Fruit fly (Drosophila melanogaster): Measurements from ENCODE around the gene sqz.

sqz gene

DNA sequence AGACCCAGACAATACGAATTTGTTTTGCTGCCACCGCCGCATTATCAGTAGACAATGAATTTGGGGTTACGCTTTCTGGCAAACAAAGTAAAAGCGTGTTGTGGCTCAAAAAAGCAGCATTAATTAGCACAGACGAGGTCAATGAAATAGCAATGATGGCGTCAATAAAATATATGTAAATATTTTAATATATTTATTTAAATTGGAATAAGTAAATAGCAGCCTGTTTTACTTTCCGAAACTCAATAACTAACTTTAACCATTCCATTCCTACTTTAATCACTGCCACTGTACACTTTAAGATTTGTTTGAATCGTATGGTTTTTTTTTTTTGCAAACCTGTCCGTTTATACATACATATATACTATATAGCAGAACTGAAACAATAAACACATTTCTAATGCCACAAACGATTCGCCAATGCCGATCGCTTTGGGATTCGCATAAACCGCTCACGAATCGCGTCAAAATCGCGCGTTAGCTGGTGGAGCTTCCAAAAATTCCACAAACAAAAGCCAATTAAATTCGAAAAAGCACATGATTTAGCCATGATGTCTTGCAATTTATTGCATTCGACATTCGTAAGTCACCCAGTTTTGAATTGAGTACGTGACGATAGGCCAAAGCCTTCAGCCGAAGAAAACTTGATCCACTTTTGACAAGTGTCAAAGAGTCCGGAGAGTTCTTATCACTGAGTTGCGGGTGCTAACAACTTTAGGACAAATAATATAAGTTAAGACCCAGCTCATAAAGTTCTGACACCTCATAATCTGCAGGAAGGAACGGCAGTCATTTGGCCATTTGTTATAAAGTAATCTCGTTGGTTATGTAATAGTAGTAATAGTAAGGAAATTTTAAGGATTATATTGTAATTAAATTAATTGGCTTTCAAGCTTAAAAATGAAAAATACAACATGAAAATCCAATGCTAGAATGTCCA is 11.9 kb upstream of the sqz start (continued):
- TF ChIP-seq Awh (GFP tag; IDR thresholded peaks at IDR 0.05), result no peak
- TF ChIP-seq NFAT (GFP tag; IDR thresholded peaks at IDR 0.05), result peak; percentile 55; the same call in 1 of the 2 replicates
- TF ChIP-seq wdn (GFP tag; IDR thresholded peaks at IDR 0.05), result 0 out of 2 replicates have a peak, but pooled peaks have one; percentile 10
- no peak for TF ChIP-seq disco-r (GFP tag; optimal IDR thresholded peaks at IDR 0.05)
- no peak for TF ChIP-seq CTCF (GFP tag; optimal IDR thresholded peaks at IDR 0.05)
- TF ChIP-seq lilli (GFP tag; optimal IDR thresholded peaks at IDR 0.05), result no peak
- TF ChIP-seq emc (GFP tag; optimal IDR thresholded peaks at IDR 0.05), result no peak
- TF ChIP-seq CG7357 (GFP tag; IDR thresholded peaks at IDR 0.05), result 0 out of 3 replicates have a peak, but pooled peaks have one; percentile 36
- TF ChIP-seq CG16779 (GFP tag; IDR thresholded peaks at IDR 0.05), result no peak
- TF ChIP-seq CG9797 (GFP tag; optimal IDR thresholded peaks at IDR 0.05), result no peak
- no peak for TF ChIP-seq Dip2 (GFP tag; IDR thresholded peaks at IDR 0.05)
- TF ChIP-seq Meics (GFP tag; optimal IDR thresholded peaks at IDR 0.05), result peak; percentile 38

DNA sequence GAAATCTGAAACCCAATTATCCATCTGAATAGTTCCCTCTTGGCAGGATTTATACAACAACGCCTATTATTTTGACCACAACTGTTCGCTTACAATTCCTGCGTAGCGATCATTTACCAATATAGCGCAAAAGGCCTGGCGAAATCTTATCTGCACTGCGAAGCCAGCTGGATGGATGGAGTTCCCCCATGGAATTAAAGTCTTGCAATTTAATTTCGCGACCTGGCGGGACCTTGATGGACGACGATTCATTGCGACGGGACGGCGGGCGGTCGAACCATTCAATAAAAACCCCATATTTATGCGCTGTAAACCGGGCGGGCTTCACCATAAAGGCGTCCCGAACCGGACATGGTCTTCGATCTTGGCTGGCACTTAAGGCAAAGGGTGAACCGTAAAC is 11.2 kb upstream of the sqz start:
- TF ChIP-seq nom (GFP tag; optimal IDR thresholded peaks at IDR 0.05) (peak; percentile 10), ap (GFP tag; IDR thresholded peaks at IDR 0.05) (0 out of 2 replicates have a peak, but pooled peaks have one; percentile 7), Drgx (GFP tag; IDR thresholded peaks at IDR 0.05) (0 out of 2 replicates have a peak, but pooled peaks have one; percentile 9), ara (GFP tag; IDR thresholded peaks at IDR 0.05) (0 out of 2 replicates have a peak, but pooled peaks have one; percentile 8), gem (tag; optimal IDR thresholded peaks at IDR 0.05) (no peak)

DNA sequence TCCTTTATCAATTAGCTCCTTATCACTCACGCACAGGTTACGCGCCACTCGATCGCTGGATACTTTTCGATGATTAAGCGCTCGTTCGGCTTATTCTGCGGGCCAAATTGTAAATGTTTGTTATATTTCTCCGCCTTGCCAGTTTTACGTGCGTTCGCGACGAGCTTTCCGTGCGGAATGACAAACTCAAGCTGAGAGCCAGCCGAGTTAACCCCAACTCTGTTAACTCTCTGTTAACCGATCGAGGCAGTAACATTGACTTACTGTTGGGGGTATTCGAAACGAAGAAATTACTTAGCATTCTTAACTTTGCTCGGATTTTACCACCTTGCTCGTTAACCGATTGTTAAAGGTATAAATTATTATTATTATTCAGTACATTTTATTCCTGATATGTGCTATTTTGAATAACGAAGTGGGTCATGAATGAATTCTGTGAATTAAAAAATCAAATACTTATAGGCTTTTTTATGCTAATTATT is 10.5 kb upstream of the sqz start, which contains the start of gene CG5835:
Gene CG5835 (minus strand): TSS at position 185 of the 482 bp plus-strand sequence.
- peak; percentile 53; the same call in 1 of the 2 replicates for TF ChIP-seq Bgb (GFP tag; IDR thresholded peaks at IDR 0.05; ENCODE audit: partially characterized antibody)
- TF ChIP-seq CG4404 (GFP tag; IDR thresholded peaks at IDR 0.05), result no peak
- no peak; the same call in 2 of the 3 replicates for TF ChIP-seq HLH4C (GFP tag; IDR thresholded peaks at IDR 0.05; ENCODE audit: partially characterized antibody)
- no peak for TF ChIP-seq dm (GFP tag; optimal IDR thresholded peaks at IDR 0.05)
- no peak for TF ChIP-seq CG11723 (GFP tag; optimal IDR thresholded peaks at IDR 0.05)
- TF ChIP-seq CG18011 (GFP tag; optimal IDR thresholded peaks at IDR 0.05), result no peak
- TF ChIP-seq D19A (tag; optimal IDR thresholded peaks at IDR 0.05), result no peak
- peak; percentile 72 for TF ChIP-seq ci (GFP tag; IDR thresholded peaks at IDR 0.05)
- no peak for TF ChIP-seq Dip2 (GFP tag; IDR thresholded peaks at IDR 0.05)
- peak; percentile 20 for TF ChIP-seq CG12071 (GFP tag; optimal IDR thresholded peaks at IDR 0.05)
- TF ChIP-seq CG34224 (GFP tag; IDR thresholded peaks at IDR 0.05; ENCODE audit: partially characterized antibody), result no peak
- TF ChIP-seq tna (GFP tag; IDR thresholded peaks at IDR 0.05; ENCODE audit: partially characterized antibody), result no peak
- no peak for TF ChIP-seq E2f1 (GFP tag; IDR thresholded peaks at IDR 0.05)
- peak; percentile 18 for TF ChIP-seq CG18262 (tag; optimal IDR thresholded peaks at IDR 0.05)
- no peak for TF ChIP-seq pho (GFP tag; optimal IDR thresholded peaks at IDR 0.05)
- no peak for TF ChIP-seq H15 (GFP tag; IDR thresholded peaks at IDR 0.05)
- peak; percentile 11 for TF ChIP-seq pzg (GFP tag; optimal IDR thresholded peaks at IDR 0.05)
- TF ChIP-seq B-H2 (GFP tag; optimal IDR thresholded peaks at IDR 0.05), result peak; percentile 12
- peak; percentile 28 for TF ChIP-seq CG12299 (tag; optimal IDR thresholded peaks at IDR 0.05)
- TF ChIP-seq CG17385 (GFP tag; optimal IDR thresholded peaks at IDR 0.05), result peak; percentile 15
- TF ChIP-seq CG9215 (GFP tag; IDR thresholded peaks at IDR 0.05), result no peak
- no peak for TF ChIP-seq knrl (GFP tag; IDR thresholded peaks at IDR 0.05; ENCODE audit: partially characterized antibody)
- no peak for TF ChIP-seq trh (GFP tag; optimal IDR thresholded peaks at IDR 0.05)
- peak; percentile 11 to 29 for TF ChIP-seq bsh (GFP tag; optimal IDR thresholded peaks at IDR 0.05)
- no peak for TF ChIP-seq CG7963 (GFP tag; IDR thresholded peaks at IDR 0.05; ENCODE audit: partially characterized antibody)
- TF ChIP-seq ssp (GFP tag; IDR thresholded peaks at IDR 0.05), result no peak
- no peak for TF ChIP-seq dysf (GFP tag; IDR thresholded peaks at IDR 0.05)
- TF ChIP-seq Dad (GFP tag; optimal IDR thresholded peaks at IDR 0.05), result no peak
- no peak for TF ChIP-seq zfh2 (GFP tag; optimal IDR thresholded peaks at IDR 0.05)
- TF ChIP-seq Gsc (GFP tag; IDR thresholded peaks at IDR 0.05), result no peak
- no peak for TF ChIP-seq CkIIα-i1 (GFP tag; IDR thresholded peaks at IDR 0.05)

All from whole organism, embryonic.